Worm (Caenorhabditis elegans): ENCODE measurements around the gene C50E10.2.

C50E10.2 gene

DNA sequence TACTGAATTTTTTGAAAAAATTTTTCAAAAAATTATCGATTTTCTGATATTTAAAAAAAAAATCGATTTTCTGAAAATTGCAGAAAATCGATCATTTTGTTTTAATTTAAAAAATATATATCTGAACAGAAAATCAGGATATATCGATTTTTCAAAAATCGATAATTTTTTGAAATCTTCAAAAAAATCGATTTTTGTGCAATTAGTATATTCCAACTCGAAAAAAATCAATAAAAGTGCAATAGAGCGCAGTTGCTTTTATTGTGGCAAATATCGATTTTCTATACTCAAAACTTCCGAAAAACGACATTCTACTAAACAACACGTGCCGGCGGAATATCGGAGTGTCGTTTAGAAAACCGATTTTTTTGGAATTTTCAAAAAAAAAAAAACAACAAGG is 8.8 kb downstream of the C50E10.2 start:
- TF ChIP-seq ama-1 (optimal IDR thresholded peaks at IDR 0.05) (no peak), F13C5.2 (tag; optimal IDR thresholded peaks at IDR 0.05) (no peak), tbx-11 (GFP tag; IDR thresholded peaks at IDR 0.05) (no peak), ets-7 (tag; optimal IDR thresholded peaks at IDR 0.05) (no peak), sea-1 (GFP tag; conservative IDR thresholded peaks at IDR 0.05) (no peak), flt-1 (GFP tag; IDR thresholded peaks at IDR 0.05) (no peak), tra-4 (tag; optimal IDR thresholded peaks at IDR 0.05) (no peak), ceh-13 (GFP tag; optimal IDR thresholded peaks at IDR 0.05) (no peak), B0310.2 (tag; optimal IDR thresholded peaks at IDR 0.05) (no peak), scrt-1 (GFP tag; IDR thresholded peaks at IDR 0.05) (no peak), aly-1 (tag; optimal IDR thresholded peaks at IDR 0.05) (no peak), hmbx-1 (tag; optimal IDR thresholded peaks at IDR 0.05) (no peak), hnd-1 (tag; optimal IDR thresholded peaks at IDR 0.05) (no peak), hmg-4 (GFP tag; optimal IDR thresholded peaks at IDR 0.05) (no peak), ceh-36 (tag; optimal IDR thresholded peaks at IDR 0.05) (no peak), pes-1 (GFP tag; IDR thresholded peaks at IDR 0.05) (no peak), tbx-37 (GFP tag; conservative IDR thresholded peaks at IDR 0.05) (no peak)

- TF ChIP-seq tra-4 (tag; optimal IDR thresholded peaks at IDR 0.05) = no peak
- no peak for TF ChIP-seq pes-1 (GFP tag; IDR thresholded peaks at IDR 0.05)
- TF ChIP-seq hmg-4 (GFP tag; optimal IDR thresholded peaks at IDR 0.05) = no peak
- TF ChIP-seq flt-1 (GFP tag; IDR thresholded peaks at IDR 0.05) = no peak
- no peak for TF ChIP-seq hnd-1 (tag; optimal IDR thresholded peaks at IDR 0.05)
- no peak for TF ChIP-seq sea-1 (GFP tag; conservative IDR thresholded peaks at IDR 0.05)
- no peak for TF ChIP-seq F13C5.2 (tag; optimal IDR thresholded peaks at IDR 0.05)
- no peak for TF ChIP-seq ceh-13 (GFP tag; optimal IDR thresholded peaks at IDR 0.05)
- no peak for TF ChIP-seq hmbx-1 (tag; optimal IDR thresholded peaks at IDR 0.05)
- TF ChIP-seq ama-1 (optimal IDR thresholded peaks at IDR 0.05) = no peak
- TF ChIP-seq ets-7 (tag; optimal IDR thresholded peaks at IDR 0.05) = no peak
- TF ChIP-seq B0310.2 (tag; optimal IDR thresholded peaks at IDR 0.05) = no peak
- TF ChIP-seq tbx-37 (GFP tag; conservative IDR thresholded peaks at IDR 0.05) = no peak
- TF ChIP-seq ceh-36 (tag; optimal IDR thresholded peaks at IDR 0.05) = no peak
- TF ChIP-seq scrt-1 (GFP tag; IDR thresholded peaks at IDR 0.05) = no peak
- TF ChIP-seq tbx-11 (GFP tag; IDR thresholded peaks at IDR 0.05) = no peak
- TF ChIP-seq aly-1 (tag; optimal IDR thresholded peaks at IDR 0.05) = no peak
Observed at ce11 chrII:12296591-12296990, 12.9 kb downstream of the C50E10.2 start.

DNA sequence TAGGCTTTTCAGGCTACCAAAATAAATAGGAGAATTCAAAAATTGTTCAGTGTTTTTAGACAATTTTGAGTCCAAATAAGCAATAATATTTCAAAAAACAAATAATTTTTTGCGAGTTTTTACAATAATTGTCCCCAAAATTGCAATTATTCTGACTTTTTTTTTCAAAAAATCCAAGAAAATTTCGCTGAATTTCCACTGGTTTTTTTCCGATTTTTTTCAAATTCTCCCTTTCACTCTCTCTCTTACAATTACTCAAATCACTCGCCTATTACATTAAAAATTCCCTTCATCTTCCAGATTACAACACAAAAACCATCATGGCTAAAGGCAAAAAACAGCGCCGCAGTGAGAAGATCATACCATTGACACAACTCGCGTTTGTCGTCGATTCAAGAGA is 20.4 kb downstream of the C50E10.2 start, which contains the start of gene Y57A10A.31:
TSS of gene Y57A10A.31 (plus strand) at position 301 of the 400 bp plus-strand sequence.
- TF ChIP-seq hnd-1 (tag; optimal IDR thresholded peaks at IDR 0.05) (no peak), sea-1 (GFP tag; conservative IDR thresholded peaks at IDR 0.05) (no peak), ceh-13 (GFP tag; optimal IDR thresholded peaks at IDR 0.05) (no peak), tra-4 (tag; optimal IDR thresholded peaks at IDR 0.05) (no peak), pes-1 (GFP tag; IDR thresholded peaks at IDR 0.05) (no peak), aly-1 (tag; optimal IDR thresholded peaks at IDR 0.05) (no peak), tbx-11 (GFP tag; IDR thresholded peaks at IDR 0.05) (no peak), scrt-1 (GFP tag; IDR thresholded peaks at IDR 0.05) (no peak)

- no peak for TF ChIP-seq sea-1 (GFP tag; conservative IDR thresholded peaks at IDR 0.05)
- no peak for TF ChIP-seq ceh-36 (tag; optimal IDR thresholded peaks at IDR 0.05)
Observed at ce11 chrII:12284045-12284444, 25.5 kb downstream of the C50E10.2 start.

DNA sequence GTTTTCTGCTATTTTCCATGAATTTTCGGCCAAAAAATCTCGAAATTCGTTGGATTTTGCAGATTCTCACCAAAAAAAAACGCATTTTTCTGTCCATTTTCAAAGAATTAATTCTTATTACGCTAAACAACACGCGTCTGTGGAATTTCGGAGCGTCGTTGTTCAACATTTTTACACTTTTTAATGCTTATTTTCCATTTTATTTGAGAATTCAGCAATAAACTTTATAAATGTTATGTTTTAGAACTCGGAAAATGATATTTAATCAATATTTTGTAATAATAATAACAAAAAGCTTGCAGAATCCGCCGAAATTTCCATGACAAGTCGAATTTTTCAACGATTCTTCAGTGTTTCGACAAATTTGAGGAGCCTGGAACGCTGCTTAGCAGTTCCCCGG is 29.2 kb downstream of the C50E10.2 start, which contains the start of gene ife-5:
TSS of gene ife-5 (plus strand) at position 301 of the 400 bp plus-strand sequence.
- no peak for TF ChIP-seq ets-7 (tag; optimal IDR thresholded peaks at IDR 0.05)
- no peak for TF ChIP-seq aly-1 (tag; optimal IDR thresholded peaks at IDR 0.05)
- no peak for TF ChIP-seq scrt-1 (GFP tag; IDR thresholded peaks at IDR 0.05)
- no peak for TF ChIP-seq pes-1 (GFP tag; IDR thresholded peaks at IDR 0.05)
- TF ChIP-seq hnd-1 (tag; optimal IDR thresholded peaks at IDR 0.05) = no peak
- no peak for TF ChIP-seq hmbx-1 (tag; optimal IDR thresholded peaks at IDR 0.05)
- TF ChIP-seq B0310.2 (tag; optimal IDR thresholded peaks at IDR 0.05) = no peak
- no peak for TF ChIP-seq sea-1 (GFP tag; conservative IDR thresholded peaks at IDR 0.05)
- TF ChIP-seq tra-4 (tag; optimal IDR thresholded peaks at IDR 0.05) = no peak
- no peak for TF ChIP-seq flt-1 (GFP tag; IDR thresholded peaks at IDR 0.05)

DNA sequence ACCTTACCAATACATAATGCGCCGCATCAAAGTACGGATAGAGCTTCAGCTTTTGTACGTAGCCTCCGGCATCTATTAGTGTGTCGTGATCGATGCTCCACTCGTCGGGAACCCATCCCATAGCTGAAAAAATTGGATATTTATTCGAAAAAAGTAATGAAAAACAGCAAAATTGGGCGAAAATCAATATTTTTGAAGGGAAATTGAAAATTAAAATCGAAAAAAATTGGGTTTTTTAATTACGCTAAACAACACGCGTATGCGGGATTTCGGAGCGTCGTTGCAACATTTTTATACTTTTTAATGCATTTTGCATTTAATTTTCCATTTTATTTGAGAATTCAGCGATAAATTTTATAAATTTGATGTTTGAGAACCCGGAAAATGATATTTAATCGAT is 30.3 kb downstream of the C50E10.2 start, which contains the start of the genes tric-1B.2 and Y57A10A.29:
TSS of gene tric-1B.2 (minus strand) at position 129 of the 400 bp plus-strand sequence.
TSS of gene Y57A10A.29 (plus strand) at position 303 of the 400 bp plus-strand sequence.
- no peak for TF ChIP-seq tbx-11 (GFP tag; IDR thresholded peaks at IDR 0.05)
- no peak for TF ChIP-seq scrt-1 (GFP tag; IDR thresholded peaks at IDR 0.05)
- no peak for TF ChIP-seq pes-1 (GFP tag; IDR thresholded peaks at IDR 0.05)
- no peak for TF ChIP-seq hnd-1 (tag; optimal IDR thresholded peaks at IDR 0.05)
- no peak for TF ChIP-seq ceh-36 (tag; optimal IDR thresholded peaks at IDR 0.05)
- no peak for TF ChIP-seq B0310.2 (tag; optimal IDR thresholded peaks at IDR 0.05)
- no peak for TF ChIP-seq ets-7 (tag; optimal IDR thresholded peaks at IDR 0.05)
- TF ChIP-seq hmg-4 (GFP tag; optimal IDR thresholded peaks at IDR 0.05) = no peak
- no peak for TF ChIP-seq flt-1 (GFP tag; IDR thresholded peaks at IDR 0.05)
- TF ChIP-seq F13C5.2 (tag; optimal IDR thresholded peaks at IDR 0.05) = no peak

ce11 chrII:12278602-12279001 is 30.9 kb downstream of the C50E10.2 start:
- TF ChIP-seq hmg-4 (GFP tag; optimal IDR thresholded peaks at IDR 0.05) = peak; percentile 9
- TF ChIP-seq ceh-36 (tag; optimal IDR thresholded peaks at IDR 0.05) = no peak
- no peak for TF ChIP-seq tbx-11 (GFP tag; IDR thresholded peaks at IDR 0.05)
- TF ChIP-seq B0310.2 (tag; optimal IDR thresholded peaks at IDR 0.05) = no peak

DNA sequence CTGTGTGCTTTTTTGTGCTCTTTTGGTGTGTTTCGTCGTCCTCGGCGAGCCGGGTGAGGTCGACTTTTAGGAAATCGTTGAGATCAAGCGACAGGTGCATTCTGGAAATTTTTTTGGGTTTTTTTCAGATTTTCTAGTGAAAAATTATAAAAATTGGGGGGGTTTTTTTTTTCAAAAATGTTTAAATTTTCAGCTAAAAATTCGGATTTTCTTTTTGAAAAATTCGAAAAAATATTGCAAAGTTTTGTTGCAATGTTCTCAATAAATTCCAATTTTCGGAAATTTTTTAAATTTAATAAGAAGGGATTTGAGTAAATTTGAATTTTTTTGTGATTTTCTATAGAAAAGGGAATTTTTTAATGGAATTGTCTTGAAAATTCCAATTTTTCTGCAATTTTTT is 34.6 kb downstream of the C50E10.2 start, which contains the start of gene Y57A10A.27:
TSS of gene Y57A10A.27 (minus strand) at position 101 of the 400 bp plus-strand sequence.
- no peak for TF ChIP-seq ets-7 (tag; optimal IDR thresholded peaks at IDR 0.05)
- no peak for TF ChIP-seq tbx-11 (GFP tag; IDR thresholded peaks at IDR 0.05)
- no peak for TF ChIP-seq ceh-13 (GFP tag; optimal IDR thresholded peaks at IDR 0.05)
